Worm (Caenorhabditis elegans): ENCODE results near the gene irg-1.

ce11 chrV:3549553-3549952 lies 26.2 kb downstream of the irg-1 start, which contains the start of gene sri-21:
- TF ChIP-seq che-1 (tag; optimal IDR thresholded peaks at IDR 0.05) = no peak
- no peak for TF ChIP-seq ceh-22 (tag; optimal IDR thresholded peaks at IDR 0.05)
- TF ChIP-seq fax-1 (tag; optimal IDR thresholded peaks at IDR 0.05) = no peak
- TF ChIP-seq pha-4 (tag; optimal IDR thresholded peaks at IDR 0.05) = no peak
- TF ChIP-seq nhr-11 (tag; optimal IDR thresholded peaks at IDR 0.05) = no peak
- no peak for TF ChIP-seq ceh-19 (GFP tag; optimal IDR thresholded peaks at IDR 0.05)
- no peak for TF ChIP-seq elt-2 (tag; optimal IDR thresholded peaks at IDR 0.05)
- no peak for TF ChIP-seq hlh-8 (tag; optimal IDR thresholded peaks at IDR 0.05)
- no peak for TF ChIP-seq ceh-24 (tag; optimal IDR thresholded peaks at IDR 0.05)
- no peak for TF ChIP-seq npax-4 (tag; optimal IDR thresholded peaks at IDR 0.05)
- no peak for TF ChIP-seq pax-1 (tag; optimal IDR thresholded peaks at IDR 0.05)
- no peak for TF ChIP-seq tbx-7 (tag; optimal IDR thresholded peaks at IDR 0.05)

All from whole organism, late embryonic.